Fruit fly (Drosophila melanogaster) whole organism, adult: Measurements from ENCODE around the gene Hsp83.

Source experiments
- CG11617 ChIP-seq: fragments of 200-800 bp; sonication (Bioruptor generic); optimal IDR thresholded peaks from 2 replicates; lab custom pipeline; 2017; ENCODE audit warnings: mild to moderate bottlenecking, missing biosample characterization, missing genetic modification reagents, missing genetic modification characterization
- CG12768 ChIP-seq: fragments of 200-800 bp; sonication (Bioruptor generic); optimal IDR thresholded peaks from 2 replicates; lab custom pipeline; 2017; ENCODE audit warnings: missing biosample characterization, missing genetic modification characterization, mild to moderate bottlenecking, moderate library complexity, missing genetic modification reagents
- CG14711 ChIP-seq: fragments of 200-800 bp; sonication (Bioruptor generic); optimal IDR thresholded peaks from 2 replicates; lab custom pipeline; 2018; ENCODE audit warnings: missing biosample characterization, mild to moderate bottlenecking, missing genetic modification characterization, moderate library complexity
- CG1620 ChIP-seq: fragments of 200-800 bp; sonication (Bioruptor generic); optimal IDR thresholded peaks from 2 replicates; lab custom pipeline; 2016; ENCODE audit warnings: missing biosample characterization, missing genetic modification characterization
- CG33017 ChIP-seq: fragments of 200-800 bp; sonication (Bioruptor generic); optimal IDR thresholded peaks from 2 replicates; lab custom pipeline; 2018; ENCODE audit warnings: missing biosample characterization, mild to moderate bottlenecking, missing genetic modification characterization, moderate library complexity
- CG5204 ChIP-seq: fragments of 200-800 bp; sonication (Bioruptor generic); optimal IDR thresholded peaks from 2 replicates; lab custom pipeline; 2016; ENCODE audit warnings: missing biosample characterization, missing genetic modification characterization
- CG7045 ChIP-seq: fragments of 200-800 bp; sonication (Bioruptor generic); optimal IDR thresholded peaks from 2 replicates; lab custom pipeline; 2017; ENCODE audit warnings: missing biosample characterization, mild to moderate bottlenecking, missing genetic modification characterization
- CG7101 ChIP-seq: fragments of 200-800 bp; sonication (Bioruptor generic); optimal IDR thresholded peaks from 2 replicates; lab custom pipeline; 2018; ENCODE audit warnings: missing biosample characterization, mild to moderate bottlenecking, missing genetic modification characterization, moderate library complexity
- Clk ChIP-seq: fragments of 200-800 bp; sonication (Bioruptor generic); optimal IDR thresholded peaks from 2 replicates; lab custom pipeline; 2017; ENCODE audit warnings: missing biosample characterization, missing genetic modification characterization
- Crg-1 ChIP-seq: fragments of 200-800 bp; sonication (Bioruptor generic); optimal IDR thresholded peaks from 2 replicates; lab custom pipeline; 2016; ENCODE audit warnings: missing biosample characterization, missing genetic modification characterization
- Hr96 ChIP-seq: fragments of 200-800 bp; sonication (Bioruptor generic); optimal IDR thresholded peaks from 2 replicates; lab custom pipeline; 2016; ENCODE audit warnings: missing biosample characterization, missing genetic modification characterization
- Mnt ChIP-seq: fragments of 200-800 bp; sonication (Bioruptor generic); optimal IDR thresholded peaks from 2 replicates; lab custom pipeline; 2016; ENCODE audit warnings: missing biosample characterization, mild to moderate bottlenecking, missing genetic modification characterization
- bab1 ChIP-seq: fragments of 200-800 bp; sonication (Bioruptor generic); optimal IDR thresholded peaks from 3 replicates; lab custom pipeline; 2019; ENCODE audit warnings: missing biosample characterization, mild to moderate bottlenecking, missing genetic modification characterization, moderate library complexity
- cic ChIP-seq: fragments of 200-800 bp; sonication (Bioruptor generic); optimal IDR thresholded peaks from 2 replicates; lab custom pipeline; 2017; ENCODE audit warnings: missing biosample characterization, mild to moderate bottlenecking, missing genetic modification characterization, moderate library complexity
- cnc ChIP-seq, 2 experiments: fragments of >200 bp; optimal IDR thresholded peaks; 2 replicates each; lab custom pipeline; 2017
- kay ChIP-seq: fragments of 200-800 bp; sonication (Bioruptor generic); peaks from one replicate; lab custom pipeline; 2016; ENCODE audit warnings: missing biosample characterization, missing genetic modification characterization, borderline replicate concordance
- ovo ChIP-seq: fragments of 200-800 bp; sonication (Bioruptor generic); optimal IDR thresholded peaks from 2 replicates; lab custom pipeline; 2016; ENCODE audit warnings: missing biosample characterization, missing genetic modification characterization
- pad ChIP-seq: fragments of 200-800 bp; sonication (Bioruptor generic); optimal IDR thresholded peaks from 3 replicates; lab custom pipeline; 2017; ENCODE audit warnings: missing biosample characterization, missing genetic modification characterization, mild to moderate bottlenecking, moderate library complexity, missing genetic modification reagents
- tj ChIP-seq: fragments of 200-800 bp; sonication (Bioruptor generic); optimal IDR thresholded peaks from 3 replicates; lab custom pipeline; 2017; ENCODE audit warnings: missing biosample characterization, mild to moderate bottlenecking, missing genetic modification characterization, moderate library complexity
- toe ChIP-seq: fragments of 200-800 bp; sonication (Bioruptor generic); optimal IDR thresholded peaks from 2 replicates; lab custom pipeline; 2016; ENCODE audit warnings: missing biosample characterization, missing genetic modification characterization

The Hsp83 gene

DNA sequence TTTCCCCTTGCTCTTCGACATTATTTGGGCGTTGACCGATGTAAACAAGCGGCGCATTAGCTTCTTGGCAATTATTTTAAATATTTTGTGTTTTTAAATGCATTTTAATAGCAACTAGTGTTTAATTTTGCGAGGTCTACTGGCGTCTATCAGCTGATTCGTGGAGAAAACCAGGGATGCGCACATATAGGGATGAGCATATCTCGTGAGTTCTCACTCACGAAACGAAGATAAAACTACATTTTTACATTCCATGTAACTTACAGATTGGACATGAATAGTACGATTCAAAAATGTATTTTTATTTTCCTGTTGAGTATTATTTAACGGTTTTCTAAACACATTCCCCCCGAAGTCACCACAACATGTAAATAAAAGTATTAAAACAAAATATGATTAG lies 4.7 kb downstream of the Hsp83 start, which contains the start of gene CG14966:
CG14966 (minus strand) TSS at position 168 of the 400 bp plus-strand sequence.
- TF ChIP-seq Hr96 (no peak), pad (GFP tag; lab: Kevin White, UChicago) (no peak), bab1 (GFP tag; lab: Kevin White, UChicago) (peak; percentile 80), CG7045 (peak; percentile 5), CG11617 (GFP tag; lab: Kevin White, UChicago) (peak; percentile 40), CG33017 (tag; lab: Kevin White, UChicago) (peak; percentile 6), Clk (GFP tag; lab: Kevin White, UChicago) (no peak), tj (GFP tag; lab: Kevin White, UChicago) (peak; percentile 32), Mnt (peak; percentile 57), kay (GFP tag; lab: Kevin White, UChicago) (no peak), cic (GFP tag; lab: Kevin White, UChicago) (peak; percentile 2), toe (peak; percentile 23), cnc (optimal IDR thresholded peaks at IDR 0.05; lab: Kevin White, UChicago) (no peak), ovo (peak; percentile 54), Crg-1 (GFP tag; lab: Kevin White, UChicago) (no peak), CG12768 (GFP tag; lab: Kevin White, UChicago) (no peak), CG5204 (GFP tag; lab: Kevin White, UChicago) (no peak), CG14711 (tag; lab: Kevin White, UChicago) (no peak), CG7101 (tag; lab: Kevin White, UChicago) (peak; percentile 50), CG1620 (peak; percentile 32)

DNA sequence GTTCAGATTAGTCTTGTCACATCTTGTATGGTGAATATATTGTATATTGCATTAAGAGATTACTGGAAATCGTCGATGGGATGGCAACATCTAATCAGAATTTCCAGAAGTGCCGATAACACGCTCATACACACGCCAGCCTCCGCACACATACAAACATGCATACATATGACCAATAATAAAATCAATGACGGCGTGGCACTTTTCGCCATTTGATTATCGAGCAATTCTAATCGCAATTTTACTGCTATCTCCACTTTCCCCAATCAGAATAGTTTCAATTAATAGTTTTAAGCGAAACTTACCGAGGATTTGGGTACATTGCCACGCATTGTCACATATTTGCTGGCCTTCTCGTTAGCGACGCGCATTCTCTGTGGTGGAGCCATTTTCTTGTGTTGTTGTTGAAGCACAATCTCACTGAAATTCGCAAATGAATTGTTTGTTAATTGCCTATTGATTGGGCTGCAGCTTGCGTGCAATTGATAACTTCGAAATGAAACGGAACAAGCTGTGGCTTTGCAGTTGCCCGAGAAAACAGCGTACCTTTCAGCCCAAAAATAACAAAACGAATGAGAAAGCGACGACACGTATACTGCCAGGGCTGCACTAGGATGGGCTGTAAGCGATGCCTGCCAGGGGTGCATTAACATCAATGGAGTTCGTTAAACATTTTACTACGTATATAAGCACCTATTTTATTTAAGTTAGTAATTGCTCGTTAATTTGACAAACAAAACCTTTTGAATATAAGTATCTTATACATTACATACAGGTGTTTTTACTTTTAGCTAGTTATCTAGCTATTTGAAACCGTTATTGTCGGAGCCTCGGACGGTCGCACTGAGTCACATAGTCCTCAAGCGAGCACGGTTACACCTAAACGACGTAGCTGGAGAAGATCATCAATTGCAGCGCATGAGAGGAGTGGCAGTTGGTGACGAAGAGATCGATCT lies 6.0 kb downstream of the Hsp83 start, which contains the start of the genes CG32276 and gry:
CG32276 (minus strand) TSS at position 601 of the 956 bp plus-strand sequence.
gry (plus strand) TSS at position 644 of the 956 bp plus-strand sequence.
- TF ChIP-seq CG7101 (tag; lab: Kevin White, UChicago) (peak; percentile 88), toe (peak; percentile 93), CG12768 (GFP tag; lab: Kevin White, UChicago) (peak; percentile 78), Mnt (peak; percentile 90), ovo (peak; percentile 91), Crg-1 (GFP tag; lab: Kevin White, UChicago) (peak; percentile 74), CG1620 (peak; percentile 82), cnc (optimal IDR thresholded peaks at IDR 0.05; lab: Kevin White, UChicago) (no peak), CG5204 (GFP tag; lab: Kevin White, UChicago) (peak; percentile 82), CG7045 (peak; percentile 82), CG14711 (tag; lab: Kevin White, UChicago) (peak; percentile 81), pad (GFP tag; lab: Kevin White, UChicago) (peak; percentile 71), Hr96 (peak; percentile 87), kay (GFP tag; lab: Kevin White, UChicago) (no peak), Clk (GFP tag; lab: Kevin White, UChicago) (peak; percentile 49), bab1 (GFP tag; lab: Kevin White, UChicago) (peak; percentile 91), CG11617 (GFP tag; lab: Kevin White, UChicago) (peak; percentile 87), tj (GFP tag; lab: Kevin White, UChicago) (peak; percentile 65), cic (GFP tag; lab: Kevin White, UChicago) (peak; percentile 58), CG33017 (tag; lab: Kevin White, UChicago) (peak; percentile 62)

DNA sequence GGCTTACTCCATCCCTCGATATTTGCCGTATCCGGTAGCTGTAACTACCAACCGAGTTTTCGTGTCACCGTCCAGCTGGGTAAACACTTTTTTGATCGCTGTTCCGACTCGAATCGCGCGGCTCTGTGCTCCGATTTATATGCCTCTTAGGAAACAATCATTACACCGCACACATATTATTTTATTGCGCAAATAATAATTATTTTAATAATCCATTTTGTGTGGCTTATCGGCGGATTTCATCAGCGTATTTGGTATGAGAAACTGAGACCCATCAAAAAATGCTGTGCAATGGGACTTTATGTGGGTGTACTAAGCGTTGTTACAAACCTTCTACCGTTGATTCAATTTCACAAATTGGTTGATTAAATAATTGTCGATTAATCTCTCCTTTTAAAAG lies 10.3 kb downstream of the Hsp83 start, which contains the start of gene CG32271:
CG32271 (minus strand) TSS at position 101 of the 400 bp plus-strand sequence.
- TF ChIP-seq pad (GFP tag; lab: Kevin White, UChicago) (no peak), CG7101 (tag; lab: Kevin White, UChicago) (no peak), cnc (optimal IDR thresholded peaks at IDR 0.05; lab: Kevin White, UChicago) (no peak), tj (GFP tag; lab: Kevin White, UChicago) (no peak), CG11617 (GFP tag; lab: Kevin White, UChicago) (no peak), CG33017 (tag; lab: Kevin White, UChicago) (no peak), CG7045 (no peak), Crg-1 (GFP tag; lab: Kevin White, UChicago) (no peak), cic (GFP tag; lab: Kevin White, UChicago) (no peak), Clk (GFP tag; lab: Kevin White, UChicago) (no peak), CG1620 (no peak), kay (GFP tag; lab: Kevin White, UChicago) (no peak), Mnt (no peak)

DNA sequence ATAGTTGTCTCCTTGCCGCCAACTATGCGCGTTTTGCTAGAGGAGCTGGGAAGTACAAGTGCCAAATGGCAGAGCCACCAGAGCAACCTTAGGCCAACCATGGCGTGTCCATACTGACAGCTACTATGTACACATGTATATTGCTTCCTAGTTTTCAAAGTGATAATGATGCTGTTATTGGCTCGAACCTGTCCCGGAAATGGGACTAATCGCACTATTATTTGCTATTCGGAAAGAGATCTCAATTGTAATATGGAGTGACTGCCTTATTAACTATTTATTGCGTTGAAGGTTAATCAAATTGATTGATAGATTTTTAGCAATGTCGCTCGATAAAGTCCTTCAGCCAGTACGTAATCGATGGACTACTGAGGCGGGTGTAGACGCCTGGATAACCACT lies 11.6 kb downstream of the Hsp83 start, which contains the start of gene CG33159:
CG33159 (minus strand) TSS at position 101 of the 400 bp plus-strand sequence.
- TF ChIP-seq CG5204 (GFP tag; lab: Kevin White, UChicago) (no peak), Clk (GFP tag; lab: Kevin White, UChicago) (no peak), CG1620 (no peak), ovo (no peak), toe (no peak), bab1 (GFP tag; lab: Kevin White, UChicago) (no peak), Hr96 (no peak), kay (GFP tag; lab: Kevin White, UChicago) (no peak), CG33017 (tag; lab: Kevin White, UChicago) (no peak), pad (GFP tag; lab: Kevin White, UChicago) (no peak), tj (GFP tag; lab: Kevin White, UChicago) (no peak), CG11617 (GFP tag; lab: Kevin White, UChicago) (no peak), Crg-1 (GFP tag; lab: Kevin White, UChicago) (no peak)

DNA sequence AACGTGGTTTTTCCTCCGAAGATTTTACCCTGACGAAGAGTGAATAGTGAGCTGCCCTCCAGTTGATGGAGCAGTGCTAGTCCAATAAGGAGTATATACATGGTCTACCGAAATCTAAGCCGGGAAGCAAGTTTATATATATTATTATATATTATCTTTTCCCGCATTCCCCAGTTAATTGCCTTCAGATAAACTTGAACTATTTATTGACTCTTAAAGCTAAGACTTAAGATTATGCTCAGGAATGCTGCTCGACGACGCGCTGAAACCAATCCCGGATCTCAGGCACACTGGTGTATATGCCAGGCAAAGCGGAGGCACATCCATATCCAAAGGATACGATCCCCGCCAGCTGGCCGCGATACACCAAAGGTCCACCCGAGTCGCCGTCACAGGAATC lies 12.6 kb downstream of the Hsp83 start, which contains the start of gene CG32277:
CG32277 (minus strand) TSS at position 101 of the 400 bp plus-strand sequence.
- TF ChIP-seq CG1620 (no peak), CG7045 (no peak), kay (GFP tag; lab: Kevin White, UChicago) (no peak), CG33017 (tag; lab: Kevin White, UChicago) (no peak), CG14711 (tag; lab: Kevin White, UChicago) (no peak), Hr96 (no peak), pad (GFP tag; lab: Kevin White, UChicago) (no peak), Mnt (no peak), ovo (no peak), bab1 (GFP tag; lab: Kevin White, UChicago) (no peak), CG12768 (GFP tag; lab: Kevin White, UChicago) (no peak), CG5204 (GFP tag; lab: Kevin White, UChicago) (no peak), tj (GFP tag; lab: Kevin White, UChicago) (no peak), CG7101 (tag; lab: Kevin White, UChicago) (no peak), cic (GFP tag; lab: Kevin White, UChicago) (no peak), cnc (optimal IDR thresholded peaks at IDR 0.05; lab: Kevin White, UChicago) (no peak), Clk (GFP tag; lab: Kevin White, UChicago) (no peak), toe (no peak)
